In genomic region chr3R:26318116-26318515, dm6 we compare ENCODE assay signal across 4 fruit fly cellular contexts.
A peak's percentile ranks its signal among the peaks of the same experiment; 100 is the strongest.
TF ChIP-seq lines count a peak whose summit lies in the region.

osy (plus strand) TSS chr3R:26318355.

- no peak for TF ChIP-seq CTCF in whole organism, embryonic (GFP tag; optimal IDR thresholded peaks at IDR 0.05; lab: Kevin White, UChicago)

TF ChIP-seq in whole organism, adult, 20 proteins besides CTCF, POLR2A, EP300 and RAD21:
- TF ChIP-seq tj (GFP tag; optimal IDR thresholded peaks at IDR 0.05; lab: Kevin White, UChicago) = peak; percentile 19
- no peak for TF ChIP-seq cnc (optimal IDR thresholded peaks at IDR 0.05; lab: Kevin White, UChicago)
- TF ChIP-seq cic (GFP tag; optimal IDR thresholded peaks at IDR 0.05; lab: Kevin White, UChicago) = no peak
- TF ChIP-seq bab1 (GFP tag; optimal IDR thresholded peaks at IDR 0.05; lab: Kevin White, UChicago) = peak; percentile 20

TF ChIP-seq in whole organism, embryonic, 481 proteins besides CTCF, POLR2A, EP300 and RAD21:
- TF ChIP-seq en (GFP tag; optimal IDR thresholded peaks at IDR 0.05; lab: Kevin White, UChicago) (no peak), Eip74EF (GFP tag; optimal IDR thresholded peaks at IDR 0.05; lab: Kevin White, UChicago) (no peak), abd-A (tag; optimal IDR thresholded peaks at IDR 0.05; lab: Kevin White, UChicago) (peak; percentile 56), CG12769 (tag; optimal IDR thresholded peaks at IDR 0.05; lab: Kevin White, UChicago) (peak; percentile 5), Rfx (GFP tag; IDR thresholded peaks at IDR 0.05; lab: Robert Waterston, UW) (0 out of 2 replicates have a peak, but pooled peaks have one; percentile 9), row (GFP tag; IDR thresholded peaks at IDR 0.05; lab: Robert Waterston, UW) (no peak), amos (GFP tag; IDR thresholded peaks at IDR 0.05; lab: Robert Waterston, UW; ENCODE audit: partially characterized antibody) (peak; percentile 6; the same call in 1 of the 2 replicates), Nf-YC (tag; optimal IDR thresholded peaks at IDR 0.05; lab: Kevin White, UChicago) (no peak), chinmo (GFP tag; IDR thresholded peaks at IDR 0.05; lab: Robert Waterston, UW; ENCODE audit: partially characterized antibody) (peak; percentile 74; the same call in 2 of the 4 replicates), CG10543 (GFP tag; optimal IDR thresholded peaks at IDR 0.05; lab: Kevin White, UChicago) (peak; percentile 45), Deaf1 (tag; optimal IDR thresholded peaks at IDR 0.05; lab: Kevin White, UChicago) (peak; percentile 79), Kr (GFP tag; optimal IDR thresholded peaks at IDR 0.05; lab: Kevin White, UChicago) (no peak), Adf1 (GFP tag; IDR thresholded peaks at IDR 0.05; lab: Robert Waterston, UW) (peak; percentile 82), CG11456 (GFP tag; IDR thresholded peaks at IDR 0.05; lab: Robert Waterston, UW) (0 out of 3 replicates have a peak, but pooled peaks have one; percentile 29), ham (GFP tag; IDR thresholded peaks at IDR 0.05; lab: Robert Waterston, UW) (no peak), CG13287 (GFP tag; IDR thresholded peaks at IDR 0.05; lab: Robert Waterston, UW; ENCODE audit: partially characterized antibody) (peak; percentile 21; the same call in 1 of the 2 replicates), Med (GFP tag; lab: Kevin White, UChicago) (peak; percentile 68), CG10959 (GFP tag; IDR thresholded peaks at IDR 0.05; lab: Robert Waterston, UW) (no peak), Jarid2 (GFP tag; optimal IDR thresholded peaks at IDR 0.05; lab: Kevin White, UChicago) (peak; percentile 48), cas (GFP tag; IDR thresholded peaks at IDR 0.05; lab: Robert Waterston, UW) (0 out of 2 replicates have a peak, but pooled peaks have one; percentile 8), CG13894 (tag; optimal IDR thresholded peaks at IDR 0.05; lab: Kevin White, UChicago) (peak; percentile 73)

TF ChIP-seq in whole organism, prepupa, 60 proteins besides CTCF, POLR2A, EP300 and RAD21:
- TF ChIP-seq fkh (GFP tag; optimal IDR thresholded peaks at IDR 0.05; lab: Kevin White, UChicago) (peak; percentile 43), CG6792 (GFP tag; optimal IDR thresholded peaks at IDR 0.05; lab: Kevin White, UChicago) (no peak), CG11762 (GFP tag; optimal IDR thresholded peaks at IDR 0.05; lab: Kevin White, UChicago; ENCODE audit: insufficient read depth) (no peak), Gug (GFP tag; IDR thresholded peaks at IDR 0.05; lab: Robert Waterston, UW) (no peak), CG7368 (GFP tag; optimal IDR thresholded peaks at IDR 0.05; lab: Kevin White, UChicago) (no peak)

TF ChIP-seq in whole organism, pupa, 21 proteins besides CTCF, POLR2A, EP300 and RAD21:
- TF ChIP-seq CG4496 (GFP tag; IDR thresholded peaks at IDR 0.05; lab: Robert Waterston, UW) (no peak), Pif1B (GFP tag; optimal IDR thresholded peaks at IDR 0.05; lab: Kevin White, UChicago) (no peak), CG8159 (tag; optimal IDR thresholded peaks at IDR 0.05; lab: Kevin White, UChicago) (no peak), fd96Ca (GFP tag; IDR thresholded peaks at IDR 0.05; lab: Robert Waterston, UW) (peak; percentile 48; the same call in 2 of the 3 replicates)
